Worm (Caenorhabditis elegans) whole organism, L2 larva: Measurements from ENCODE around the gene Y67A10A.11.
A peak's percentile ranks its signal among the peaks of the same experiment; 100 is the strongest.

Source experiments
- C34F6.9 ChIP-seq: fragments of 150-350 bp; optimal IDR thresholded peaks from 2 replicates; lab custom pipeline; 2014; ENCODE audit warnings: missing biosample characterization, missing genetic modification characterization
- F13H6.1 ChIP-seq: sonication (generic microtip); optimal IDR thresholded peaks from 2 replicates; lab custom pipeline; 2016; ENCODE audit warnings: missing genetic modification characterization, missing compliant biosample characterization
- Y55F3AM.14 ChIP-seq: fragments of 200-800 bp; sonication (Bioruptor generic); optimal IDR thresholded peaks from 2 replicates; lab custom pipeline; 2018; ENCODE audit warnings: mild to moderate bottlenecking, missing genetic modification characterization, missing compliant biosample characterization
- ZK546.5 ChIP-seq: sonication (generic microtip); optimal IDR thresholded peaks from 2 replicates; lab custom pipeline; 2017; ENCODE audit warnings: missing biosample characterization, missing genetic modification characterization
- alr-1 ChIP-seq: fragments of 150-350 bp; optimal IDR thresholded peaks from 2 replicates; lab custom pipeline; 2014; ENCODE audit warnings: missing biosample characterization, missing genetic modification characterization
- aly-2 ChIP-seq: fragments of 150-350 bp; optimal IDR thresholded peaks from 2 replicates; lab custom pipeline; 2014; ENCODE audit warnings: missing biosample characterization, missing genetic modification characterization
- ama-1 ChIP-seq: fragments of 150-350 bp; optimal IDR thresholded peaks from 2 replicates; lab custom pipeline; 2018; ENCODE audit warnings: inconsistent platforms
- blmp-1 ChIP-seq: sonication (generic microtip); optimal IDR thresholded peaks from 2 replicates; lab custom pipeline; 2017; ENCODE audit warnings: missing genetic modification characterization, mild to moderate bottlenecking, missing compliant biosample characterization, antibody characterized with exemption, moderate library complexity; ENCODE audit not compliant: insufficient read depth
- ceh-16 ChIP-seq: fragments of 150-350 bp; optimal IDR thresholded peaks from 2 replicates; lab custom pipeline; 2014; ENCODE audit warnings: missing biosample characterization, missing genetic modification characterization
- ceh-82 ChIP-seq: fragments of 150-350 bp; optimal IDR thresholded peaks from 2 replicates; lab custom pipeline; 2014; ENCODE audit warnings: missing biosample characterization, missing genetic modification characterization
- crh-2 ChIP-seq: sonication (generic microtip); optimal IDR thresholded peaks from 2 replicates; lab custom pipeline; 2017; ENCODE audit warnings: missing biosample characterization, missing genetic modification characterization
- egl-27 ChIP-seq: sonication (generic microtip); optimal IDR thresholded peaks from 3 replicates; lab custom pipeline; 2017; ENCODE audit warnings: missing biosample characterization, missing genetic modification reagents, missing genetic modification characterization
- elt-1 ChIP-seq: fragments of 150-350 bp; optimal IDR thresholded peaks from 2 replicates; lab custom pipeline; 2014; ENCODE audit warnings: missing biosample characterization, missing genetic modification characterization
- gmeb-1 ChIP-seq: fragments of 150-350 bp; optimal IDR thresholded peaks from 2 replicates; lab custom pipeline; 2014; ENCODE audit warnings: missing biosample characterization, missing genetic modification characterization
- lin-11 ChIP-seq: fragments of 150-350 bp; sonication (generic microtip); optimal IDR thresholded peaks from 2 replicates; lab custom pipeline; 2014; ENCODE audit warnings: missing biosample characterization, missing genetic modification characterization, inconsistent platforms, mixed read lengths
- lin-13 ChIP-seq: fragments of 150-350 bp; optimal IDR thresholded peaks from 2 replicates; lab custom pipeline; 2014; ENCODE audit warnings: missing biosample characterization, missing genetic modification reagents, missing genetic modification characterization
- mab-5 ChIP-seq: fragments of 150-350 bp; optimal IDR thresholded peaks from 2 replicates; lab custom pipeline; 2014; ENCODE audit warnings: missing biosample characterization, missing genetic modification characterization
- mdl-1 ChIP-seq, 2 experiments: fragments of 150-350 bp in 1 of 2; sonication (generic microtip) in 1 of 2; optimal IDR thresholded peaks; 2 replicates each; lab custom pipeline; 2017; ENCODE audit warnings: missing biosample characterization in 2 of 2, missing genetic modification characterization in 2 of 2
- nhr-12 ChIP-seq: fragments of 150-350 bp; optimal IDR thresholded peaks from 2 replicates; lab custom pipeline; 2014; ENCODE audit warnings: missing biosample characterization, missing genetic modification characterization
- nhr-129 ChIP-seq: fragments of 150-350 bp; optimal IDR thresholded peaks from 2 replicates; lab custom pipeline; 2014; ENCODE audit warnings: missing biosample characterization, missing genetic modification characterization
- nhr-21 ChIP-seq: fragments of 150-350 bp; optimal IDR thresholded peaks from 2 replicates; lab custom pipeline; 2014; ENCODE audit warnings: missing biosample characterization, missing genetic modification characterization
- nhr-23 ChIP-seq: fragments of 150-350 bp; optimal IDR thresholded peaks from 2 replicates; lab custom pipeline; 2014; ENCODE audit warnings: missing biosample characterization, missing genetic modification reagents, missing genetic modification characterization
- nhr-237 ChIP-seq: fragments of 150-350 bp; optimal IDR thresholded peaks from 2 replicates; lab custom pipeline; 2014; ENCODE audit warnings: missing biosample characterization, missing genetic modification characterization
- nhr-6 ChIP-seq: fragments of 150-350 bp; optimal IDR thresholded peaks from 2 replicates; lab custom pipeline; 2014; ENCODE audit warnings: missing biosample characterization, missing genetic modification characterization
- sem-4 ChIP-seq: fragments of 150-350 bp; optimal IDR thresholded peaks from 2 replicates; lab custom pipeline; 2014; ENCODE audit warnings: missing biosample characterization, missing genetic modification reagents, missing genetic modification characterization
- sma-9 ChIP-seq, 2 experiments: fragments of 150-350 bp in 1 of 2; sonication (generic microtip) in 1 of 2; optimal IDR thresholded peaks; 2 replicates each; lab custom pipeline; 2014 to 2016; ENCODE audit warnings: missing genetic modification characterization in 2 of 2, mild to moderate bottlenecking in 1 of 2, missing biosample characterization in 1 of 2, missing compliant biosample characterization in 1 of 2, missing genetic modification reagents in 1 of 2, moderate library complexity in 1 of 2
- snpc-4 ChIP-seq: fragments of 150-350 bp; optimal IDR thresholded peaks from 2 replicates; lab custom pipeline; 2014; ENCODE audit warnings: missing biosample characterization, missing genetic modification characterization
- unc-55 ChIP-seq: fragments of 150-350 bp; sonication (generic microtip); optimal IDR thresholded peaks from 3 replicates; lab custom pipeline; 2014; ENCODE audit warnings: missing biosample characterization, missing genetic modification reagents, missing genetic modification characterization
- unc-62 ChIP-seq: fragments of 150-350 bp; optimal IDR thresholded peaks from 2 replicates; lab custom pipeline; 2014; ENCODE audit warnings: missing biosample characterization, missing genetic modification reagents, missing genetic modification characterization
- zag-1 ChIP-seq: fragments of 150-350 bp; optimal IDR thresholded peaks from 2 replicates; lab custom pipeline; 2014; ENCODE audit warnings: missing biosample characterization, missing genetic modification characterization
- ztf-1 ChIP-seq: fragments of 200-800 bp; sonication (Bioruptor generic); conservative IDR thresholded peaks from 2 replicates; pipeline ENCODE4 v1.3.6; 2022; ENCODE audit warnings: missing genetic modification characterization, missing compliant biosample characterization
- ztf-11 ChIP-seq: sonication (generic microtip); optimal IDR thresholded peaks from 2 replicates; lab custom pipeline; 2017; ENCODE audit warnings: missing biosample characterization, missing genetic modification characterization

Gene Y67A10A.11

DNA sequence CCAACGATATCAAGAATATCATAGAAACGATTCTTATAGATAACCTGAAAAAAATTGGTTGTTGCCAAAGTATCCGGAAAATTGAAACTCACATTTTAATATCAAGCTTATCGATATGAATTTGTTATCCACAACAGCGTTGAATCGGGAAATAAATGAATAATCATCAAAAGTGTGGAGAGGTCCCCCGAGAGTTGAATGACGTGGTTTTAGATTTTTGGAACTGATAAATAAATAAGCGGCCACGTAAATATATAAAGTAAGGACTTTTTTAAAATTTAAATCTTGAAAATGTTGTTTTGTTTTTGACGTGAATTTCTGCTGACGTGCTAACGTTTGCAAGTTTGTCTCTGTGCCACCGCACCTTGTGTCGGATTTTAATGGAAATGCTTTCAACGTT is 5.4 kb upstream of the Y67A10A.11 start, which contains the start of gene Y67A10A.3:
Gene Y67A10A.3 (minus strand): TSS at position 101 of the 400 bp plus-strand sequence.
- TF ChIP-seq ama-1 (lab: Kevin White, UChicago) (no peak), ztf-11 (tag; lab: Kevin White, UChicago) (no peak), nhr-6 (no peak), aly-2 (tag; lab: Kevin White, UChicago) (no peak), lin-11 (no peak), zag-1 (tag; lab: Kevin White, UChicago) (no peak), ZK546.5 (tag; lab: Kevin White, UChicago) (no peak), sma-9 (GFP tag; optimal IDR thresholded peaks at IDR 0.05; lab: Kevin White, UChicago) (no peak), sma-9 (tag; optimal IDR thresholded peaks at IDR 0.05; lab: Kevin White, UChicago) (no peak), nhr-237 (no peak), crh-2 (no peak), ceh-82 (tag; lab: Kevin White, UChicago) (no peak), Y55F3AM.14 (no peak), nhr-129 (no peak), blmp-1 (tag; lab: Kevin White, UChicago) (no peak), nhr-23 (tag; lab: Kevin White, UChicago) (no peak), C34F6.9 (tag; lab: Kevin White, UChicago) (no peak), unc-55 (GFP tag; lab: Kevin White, UChicago) (no peak), ztf-1 (no peak), alr-1 (tag; lab: Kevin White, UChicago) (no peak)
- TF ChIP-seq, all 48 proteins: peak for 0

DNA sequence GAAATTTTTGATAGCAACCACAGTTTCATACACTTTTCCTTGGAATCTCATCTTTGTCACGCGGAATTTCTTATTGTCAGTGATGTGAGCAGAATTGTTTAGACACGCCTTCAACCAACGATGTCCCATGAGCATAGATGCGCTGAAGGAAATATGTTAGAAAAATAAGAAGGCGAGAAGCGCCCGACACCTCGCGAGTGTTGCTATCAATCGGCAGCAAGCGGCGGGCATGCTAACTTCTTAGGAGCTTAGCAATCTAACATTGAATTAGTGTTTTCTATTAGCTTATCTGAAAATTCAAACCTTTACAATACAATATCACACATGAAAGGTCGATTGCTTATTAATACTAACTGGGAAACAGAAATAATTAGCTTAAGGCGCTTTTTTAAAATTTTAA is 4.0 kb upstream of the Y67A10A.11 start:
- TF ChIP-seq gmeb-1 (no peak), unc-62 (GFP tag; lab: Kevin White, UChicago) (no peak), lin-13 (GFP tag; lab: Kevin White, UChicago) (no peak), nhr-237 (no peak), ztf-11 (tag; lab: Kevin White, UChicago) (no peak), nhr-12 (tag; lab: Kevin White, UChicago) (no peak), zag-1 (tag; lab: Kevin White, UChicago) (no peak), ZK546.5 (tag; lab: Kevin White, UChicago) (no peak), nhr-23 (tag; lab: Kevin White, UChicago) (no peak)

DNA sequence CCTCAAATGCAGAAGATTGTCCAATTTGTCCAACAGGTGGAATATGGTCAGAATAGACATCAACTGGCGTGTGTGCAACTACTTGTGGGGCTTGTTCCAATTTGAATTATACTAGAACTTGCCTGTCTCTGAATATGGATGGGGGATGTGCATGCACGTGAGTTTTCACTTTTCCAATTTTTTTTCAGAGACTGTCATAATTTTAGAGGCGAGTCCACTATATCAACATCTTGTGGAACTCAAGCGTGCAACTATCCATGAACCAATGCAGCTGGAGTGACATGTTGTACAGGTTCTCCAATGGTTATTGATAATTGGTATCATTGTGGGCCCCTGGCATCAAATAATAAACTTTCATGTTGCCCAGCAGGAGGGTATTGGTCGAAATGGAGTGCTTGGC is 2.0 kb upstream of the Y67A10A.11 start, which contains the start of gene Y67A10A.2:
Gene Y67A10A.2 (plus strand): TSS at position 301 of the 400 bp plus-strand sequence.
- no peak for TF ChIP-seq unc-62 (GFP tag; lab: Kevin White, UChicago)
- no peak for TF ChIP-seq egl-27 (tag; lab: Kevin White, UChicago)

DNA sequence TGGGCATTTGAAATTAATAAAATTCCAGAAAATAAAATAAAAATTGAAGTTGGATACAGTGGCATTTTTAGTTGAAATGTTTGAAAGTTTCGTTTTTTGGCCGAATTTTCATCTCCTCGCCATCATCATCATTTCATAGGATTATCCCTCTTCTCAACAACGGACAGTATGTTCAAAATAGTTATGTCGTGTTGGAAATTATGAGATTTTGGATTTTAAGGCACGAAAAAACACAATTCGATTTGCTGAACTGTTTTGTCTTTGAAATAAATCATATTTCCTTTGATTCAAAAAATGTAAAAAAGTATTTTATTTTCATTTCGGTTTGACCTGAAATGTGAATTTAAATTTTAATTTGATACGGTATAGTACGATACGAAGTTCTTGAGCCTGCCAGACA is 4.0 kb downstream of the Y67A10A.11 start, which contains the start of gene srlf-28:
Gene srlf-28 (minus strand): TSS at position 101 of the 400 bp plus-strand sequence.
- no peak for TF ChIP-seq aly-2 (tag; lab: Kevin White, UChicago)
- no peak for TF ChIP-seq nhr-21 (tag; lab: Kevin White, UChicago)
- no peak for TF ChIP-seq ztf-1
- no peak for TF ChIP-seq ceh-16 (tag; lab: Kevin White, UChicago)
- no peak for TF ChIP-seq ceh-82 (tag; lab: Kevin White, UChicago)
- TF ChIP-seq, all 48 proteins: peak for 0

DNA sequence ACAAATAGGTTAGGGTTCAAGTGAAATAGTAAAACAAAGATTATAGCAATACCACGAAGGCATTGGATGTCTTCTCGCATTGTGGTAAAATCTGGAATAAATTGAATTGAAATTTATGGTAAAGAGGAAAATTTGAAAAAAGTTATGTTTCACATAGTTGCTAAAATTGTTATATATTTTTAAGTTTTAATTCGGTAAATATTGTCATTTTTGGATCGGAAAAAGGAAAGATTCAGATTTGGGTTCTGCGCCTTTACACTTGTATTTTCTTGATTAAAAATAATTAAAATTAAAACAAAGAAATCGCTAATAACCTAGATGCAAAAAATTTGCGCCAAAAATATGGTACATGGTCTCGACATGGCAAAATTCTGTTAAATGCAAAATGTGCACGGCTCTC is 10.9 kb downstream of the Y67A10A.11 start, which contains the start of gene oac-56:
Gene oac-56 (minus strand): TSS at position 101 of the 400 bp plus-strand sequence.
- TF ChIP-seq Y55F3AM.14, result no peak

DNA sequence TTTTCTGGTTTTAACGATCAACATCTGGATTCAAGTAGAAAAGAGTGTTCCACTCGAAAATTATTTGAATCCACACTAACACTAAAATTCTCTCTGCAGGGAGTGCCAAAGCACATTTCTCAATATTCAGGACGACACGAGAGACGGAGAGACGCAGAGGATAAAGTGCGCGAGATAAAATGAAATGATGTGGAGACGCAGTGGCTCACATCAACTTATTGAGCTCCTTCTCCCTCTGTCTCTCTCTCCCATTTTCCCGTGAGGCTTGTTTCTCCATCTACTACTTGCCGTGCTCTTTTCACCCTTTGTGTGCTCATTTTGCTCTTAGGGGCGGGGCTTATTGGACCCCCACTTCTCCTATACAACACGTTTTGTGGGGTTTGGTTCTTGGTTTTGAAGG is 16.4 kb downstream of the Y67A10A.11 start:
- no peak for TF ChIP-seq ama-1 (lab: Kevin White, UChicago)
- peak; percentile 5 for TF ChIP-seq sem-4 (tag; lab: Kevin White, UChicago)
- peak; percentile 62 for TF ChIP-seq F13H6.1
- no peak for TF ChIP-seq egl-27 (tag; lab: Kevin White, UChicago)
- TF ChIP-seq unc-55 (GFP tag; lab: Kevin White, UChicago), result peak; percentile 85
- TF ChIP-seq mdl-1 (tag; optimal IDR thresholded peaks at IDR 0.05; lab: Kevin White, UChicago), result peak in 1 of 2 experiments; percentile 2
- TF ChIP-seq lin-11, result peak; percentile 47
- TF ChIP-seq gmeb-1, result no peak
- peak; percentile 16 for TF ChIP-seq lin-13 (GFP tag; lab: Kevin White, UChicago)
- TF ChIP-seq snpc-4 (tag; lab: Kevin White, UChicago), result peak; percentile 26
- peak; percentile 8 for TF ChIP-seq nhr-6
- TF ChIP-seq zag-1 (tag; lab: Kevin White, UChicago), result peak; percentile 37
- peak; percentile 51 for TF ChIP-seq mab-5 (tag; lab: Kevin White, UChicago)
- TF ChIP-seq elt-1 (tag; lab: Kevin White, UChicago), result no peak
- peak; percentile 96 for TF ChIP-seq nhr-129
- peak; percentile 9 for TF ChIP-seq crh-2
- peak; percentile 77 for TF ChIP-seq C34F6.9 (tag; lab: Kevin White, UChicago)
